Worm (Caenorhabditis elegans) whole organism, L3 larva: ENCODE results near the gene W05E10.1.

ENCODE experiments used
- elt-2 ChIP-seq: sonication (generic microtip); optimal IDR thresholded peaks from 2 replicates; lab custom pipeline; 2016; ENCODE audit warnings: missing genetic modification reagents, mild to moderate bottlenecking, missing genetic modification characterization, missing compliant biosample characterization
- elt-3 ChIP-seq, 3 experiments: fragments of 150-350 bp in 1 of 3; sonication (generic microtip) in 2 of 3; optimal IDR thresholded peaks; 2 replicates in 2 of 3; 4 replicates in 1 of 3; lab custom pipeline; 2014 to 2017; ENCODE audit warnings: missing biosample characterization in 3 of 3, missing genetic modification characterization in 3 of 3
- eor-1 ChIP-seq, 2 experiments: fragments of 150-350 bp; optimal IDR thresholded peaks; 2 replicates each; lab custom pipeline; 2014 to 2018; ENCODE audit warnings: missing biosample characterization in 2 of 2, missing genetic modification characterization in 2 of 2
- fkh-10 ChIP-seq: sonication (generic microtip); optimal IDR thresholded peaks from 2 replicates; lab custom pipeline; 2017; ENCODE audit warnings: missing biosample characterization, missing genetic modification reagents, missing genetic modification characterization
- fos-1 ChIP-seq: fragments of 150-350 bp; optimal IDR thresholded peaks from 2 replicates; lab custom pipeline; 2014; ENCODE audit warnings: missing biosample characterization, missing genetic modification characterization
- nfya-1 ChIP-seq: sonication (generic microtip); optimal IDR thresholded peaks from 2 replicates; lab custom pipeline; 2017; ENCODE audit warnings: missing genetic modification characterization, mild to moderate bottlenecking, missing compliant biosample characterization, antibody characterized with exemption, moderate library complexity; ENCODE audit not compliant: insufficient read depth
- nhr-237 ChIP-seq: fragments of 150-350 bp; optimal IDR thresholded peaks from 2 replicates; lab custom pipeline; 2014; ENCODE audit warnings: missing biosample characterization, missing genetic modification characterization
- sea-2 ChIP-seq: fragments of 150-350 bp; sonication (generic microtip); optimal IDR thresholded peaks from 4 replicates; lab custom pipeline; 2014; ENCODE audit warnings: missing biosample characterization, missing genetic modification reagents, missing genetic modification characterization
- skn-1 ChIP-seq: fragments of 150-350 bp; optimal IDR thresholded peaks from 2 replicates; lab custom pipeline; 2014; ENCODE audit warnings: missing biosample characterization, missing genetic modification characterization
- snpc-4 ChIP-seq: fragments of 150-350 bp; optimal IDR thresholded peaks from 2 replicates; lab custom pipeline; 2014; ENCODE audit warnings: missing biosample characterization, missing genetic modification characterization

ce11 chrV:11680519-11681203 lies 10.8 kb downstream of the W05E10.1 start:
- no peak for TF ChIP-seq elt-3 (tag; optimal IDR thresholded peaks at IDR 0.05; lab: Kevin White, UChicago)
- no peak for TF ChIP-seq snpc-4 (tag; lab: Kevin White, UChicago)
- TF ChIP-seq sea-2 (GFP tag; lab: Kevin White, UChicago) = no peak
- no peak for TF ChIP-seq eor-1 (tag; optimal IDR thresholded peaks at IDR 0.05; lab: Kevin White, UChicago)
- no peak for TF ChIP-seq nfya-1 (tag; lab: Kevin White, UChicago)
- no peak for TF ChIP-seq fos-1 (tag; lab: Kevin White, UChicago)
- no peak for TF ChIP-seq nhr-237 (tag; lab: Kevin White, UChicago)
- TF ChIP-seq elt-2 (tag; lab: Kevin White, UChicago) = no peak
- TF ChIP-seq fkh-10 (GFP tag; lab: Kevin White, UChicago) = no peak
- no peak for TF ChIP-seq skn-1 (tag; lab: Kevin White, UChicago)
